Worm (Caenorhabditis elegans): Measurements from ENCODE around the gene W05H9.2.
A peak's percentile ranks its signal among the peaks of the same experiment; 100 is the strongest.

W05H9.2 gene

DNA sequence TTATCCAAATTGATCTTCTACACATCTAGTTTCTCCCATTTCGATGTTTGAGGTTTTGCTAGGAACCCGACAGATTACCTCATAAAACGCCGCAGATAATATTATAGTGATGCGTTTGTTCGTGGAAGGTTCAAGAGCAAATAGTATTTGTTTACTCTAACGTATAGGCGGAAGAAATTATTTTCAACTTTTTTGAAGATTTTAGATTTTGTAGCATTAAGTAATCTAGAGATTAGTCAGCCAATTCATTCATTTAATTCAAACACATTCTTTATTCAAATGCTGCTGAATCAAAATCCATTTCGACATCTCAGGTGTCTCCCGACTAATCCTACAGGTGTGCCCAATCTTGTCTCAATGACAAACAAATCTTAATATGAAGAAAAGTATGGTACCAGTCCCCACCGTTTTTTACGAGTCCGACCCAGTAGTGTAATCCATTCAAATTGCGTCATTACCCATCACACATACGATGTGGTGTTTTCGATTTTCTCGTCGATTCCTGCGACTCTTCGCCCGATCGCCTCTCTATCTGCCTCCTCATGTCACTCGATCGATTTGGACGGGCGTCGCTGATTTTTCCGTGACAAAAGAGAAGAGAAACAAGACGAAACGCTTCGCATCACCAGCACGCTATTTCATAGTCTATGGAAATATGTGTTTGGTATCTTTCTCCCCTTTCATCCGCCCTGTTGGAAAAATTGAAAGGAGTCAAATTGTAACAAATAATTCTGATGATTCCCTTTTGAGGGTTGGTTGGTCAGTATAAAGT, 12.8 kb upstream of the W05H9.2 start:
- TF ChIP-seq B0310.2 (tag; optimal IDR thresholded peaks at IDR 0.05): no peak
- no peak for TF ChIP-seq aly-1 (tag; optimal IDR thresholded peaks at IDR 0.05)
- TF ChIP-seq pes-1 (GFP tag; IDR thresholded peaks at IDR 0.05): 0 out of 2 replicates have a peak, but pooled peaks have one; percentile 11
- TF ChIP-seq tra-4 (tag; optimal IDR thresholded peaks at IDR 0.05): no peak
- no peak for TF ChIP-seq tbx-11 (GFP tag; IDR thresholded peaks at IDR 0.05)
- no peak for TF ChIP-seq hnd-1 (tag; optimal IDR thresholded peaks at IDR 0.05)
- no peak for TF ChIP-seq ama-1 (optimal IDR thresholded peaks at IDR 0.05)
- no peak for TF ChIP-seq ets-7 (tag; optimal IDR thresholded peaks at IDR 0.05)
- no peak for TF ChIP-seq tbx-37 (GFP tag; conservative IDR thresholded peaks at IDR 0.05)
- no peak for TF ChIP-seq hmbx-1 (tag; optimal IDR thresholded peaks at IDR 0.05)
- TF ChIP-seq hmg-4 (GFP tag; optimal IDR thresholded peaks at IDR 0.05): peak; percentile 67
- TF ChIP-seq sea-1 (GFP tag; conservative IDR thresholded peaks at IDR 0.05): peak; percentile 56; the same call in 1 of the 2 replicates
- no peak for TF ChIP-seq scrt-1 (GFP tag; IDR thresholded peaks at IDR 0.05)
- TF ChIP-seq flt-1 (GFP tag; IDR thresholded peaks at IDR 0.05): no peak
- no peak for TF ChIP-seq F13C5.2 (tag; optimal IDR thresholded peaks at IDR 0.05)
- TF ChIP-seq ceh-13 (GFP tag; optimal IDR thresholded peaks at IDR 0.05): no peak
- TF ChIP-seq ceh-36 (tag; optimal IDR thresholded peaks at IDR 0.05): peak; percentile 24

DNA sequence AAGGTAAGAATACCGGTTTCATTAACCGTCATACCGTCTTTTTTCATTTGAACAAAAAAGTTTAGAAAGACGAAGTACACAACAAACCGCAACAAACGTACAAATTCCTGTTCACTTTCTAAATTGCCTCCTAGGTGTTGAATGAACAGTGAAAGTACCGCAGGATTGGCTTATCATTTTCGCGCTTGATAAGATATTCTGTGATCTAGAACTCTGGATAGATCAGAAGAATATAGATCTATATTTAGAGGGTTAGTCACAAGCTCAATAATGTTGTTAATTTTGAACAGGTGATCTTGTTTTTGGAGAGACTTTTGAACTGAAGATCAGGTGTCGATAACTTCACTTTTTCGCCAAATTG, 12.2 kb upstream of the W05H9.2 start:
- no peak for TF ChIP-seq ets-7 (tag; optimal IDR thresholded peaks at IDR 0.05)
- no peak for TF ChIP-seq hmbx-1 (tag; optimal IDR thresholded peaks at IDR 0.05)
- no peak for TF ChIP-seq ceh-36 (tag; optimal IDR thresholded peaks at IDR 0.05)
- no peak for TF ChIP-seq sea-1 (GFP tag; conservative IDR thresholded peaks at IDR 0.05)
- no peak for TF ChIP-seq tbx-11 (GFP tag; IDR thresholded peaks at IDR 0.05)
- TF ChIP-seq scrt-1 (GFP tag; IDR thresholded peaks at IDR 0.05): no peak
- TF ChIP-seq tbx-37 (GFP tag; conservative IDR thresholded peaks at IDR 0.05): no peak
- no peak for TF ChIP-seq ama-1 (optimal IDR thresholded peaks at IDR 0.05)
- no peak for TF ChIP-seq aly-1 (tag; optimal IDR thresholded peaks at IDR 0.05)
- TF ChIP-seq flt-1 (GFP tag; IDR thresholded peaks at IDR 0.05): no peak
- TF ChIP-seq hmg-4 (GFP tag; optimal IDR thresholded peaks at IDR 0.05): no peak
- TF ChIP-seq pes-1 (GFP tag; IDR thresholded peaks at IDR 0.05): no peak
- no peak for TF ChIP-seq F13C5.2 (tag; optimal IDR thresholded peaks at IDR 0.05)
- TF ChIP-seq hnd-1 (tag; optimal IDR thresholded peaks at IDR 0.05): no peak
- no peak for TF ChIP-seq tra-4 (tag; optimal IDR thresholded peaks at IDR 0.05)
- no peak for TF ChIP-seq ceh-13 (GFP tag; optimal IDR thresholded peaks at IDR 0.05)
- TF ChIP-seq B0310.2 (tag; optimal IDR thresholded peaks at IDR 0.05): no peak

- TF ChIP-seq tbx-37 (GFP tag; conservative IDR thresholded peaks at IDR 0.05): no peak
- 0 out of 2 replicates have a peak, but pooled peaks have one; percentile 35 for TF ChIP-seq tbx-11 (GFP tag; IDR thresholded peaks at IDR 0.05)
- TF ChIP-seq hnd-1 (tag; optimal IDR thresholded peaks at IDR 0.05): no peak
- peak; percentile 6 for TF ChIP-seq ets-7 (tag; optimal IDR thresholded peaks at IDR 0.05)
- TF ChIP-seq hmg-4 (GFP tag; optimal IDR thresholded peaks at IDR 0.05): peak; percentile 58
- TF ChIP-seq sea-1 (GFP tag; conservative IDR thresholded peaks at IDR 0.05): 0 out of 2 replicates have a peak, but pooled peaks have one; percentile 32
- TF ChIP-seq ceh-36 (tag; optimal IDR thresholded peaks at IDR 0.05): peak; percentile 49
- TF ChIP-seq ama-1 (optimal IDR thresholded peaks at IDR 0.05): no peak
These were observed 11.3 kb upstream of the W05H9.2 start for ce11 chrX:6255561-6255960.

DNA sequence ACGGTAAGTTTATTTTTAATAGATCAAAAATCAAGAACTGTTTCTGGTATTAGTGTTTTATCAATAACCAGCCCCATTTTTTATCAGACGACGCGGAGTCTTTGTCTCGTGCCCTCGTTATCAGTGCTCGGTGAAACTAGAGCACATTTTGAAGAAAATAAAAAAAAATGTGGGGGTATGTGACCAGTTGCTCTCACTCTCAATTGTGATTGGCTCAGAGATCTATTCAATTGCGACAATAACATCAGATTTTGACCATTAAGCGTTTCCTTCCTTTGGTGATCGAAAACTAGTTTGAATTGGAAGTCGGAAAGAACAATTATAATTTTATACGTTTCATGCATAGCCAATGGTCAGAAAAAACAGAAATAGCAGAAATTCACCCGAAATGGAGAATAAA, 10.4 kb upstream of the W05H9.2 start:
- no peak for TF ChIP-seq tbx-11 (GFP tag; IDR thresholded peaks at IDR 0.05)
- no peak for TF ChIP-seq flt-1 (GFP tag; IDR thresholded peaks at IDR 0.05)
- no peak for TF ChIP-seq aly-1 (tag; optimal IDR thresholded peaks at IDR 0.05)
- no peak for TF ChIP-seq ceh-36 (tag; optimal IDR thresholded peaks at IDR 0.05)
- no peak for TF ChIP-seq ceh-13 (GFP tag; optimal IDR thresholded peaks at IDR 0.05)
- TF ChIP-seq ama-1 (optimal IDR thresholded peaks at IDR 0.05): no peak
- TF ChIP-seq ets-7 (tag; optimal IDR thresholded peaks at IDR 0.05): no peak
- no peak for TF ChIP-seq tra-4 (tag; optimal IDR thresholded peaks at IDR 0.05)
- TF ChIP-seq F13C5.2 (tag; optimal IDR thresholded peaks at IDR 0.05): no peak
- no peak for TF ChIP-seq tbx-37 (GFP tag; conservative IDR thresholded peaks at IDR 0.05)
- TF ChIP-seq hmbx-1 (tag; optimal IDR thresholded peaks at IDR 0.05): no peak
- TF ChIP-seq pes-1 (GFP tag; IDR thresholded peaks at IDR 0.05): no peak
- TF ChIP-seq scrt-1 (GFP tag; IDR thresholded peaks at IDR 0.05): no peak
- no peak for TF ChIP-seq hmg-4 (GFP tag; optimal IDR thresholded peaks at IDR 0.05)

DNA sequence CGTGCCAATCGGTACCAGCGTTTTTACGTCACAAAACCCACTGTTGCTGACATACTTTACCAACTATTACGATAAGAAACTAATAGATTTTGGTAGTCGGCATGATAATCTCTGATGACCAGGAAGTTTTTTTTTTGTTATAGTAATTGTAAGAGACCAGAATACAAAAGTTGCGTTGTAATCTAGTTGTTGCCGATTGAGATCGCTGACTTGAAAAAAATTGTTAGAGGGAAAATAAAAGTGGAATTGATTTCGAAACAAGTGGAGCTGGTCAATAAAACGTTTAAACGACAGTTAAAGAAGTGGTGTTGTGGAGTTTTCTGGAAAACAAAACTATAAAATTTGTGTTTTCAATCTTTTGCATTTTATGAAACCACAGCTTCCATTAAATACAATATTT, 9.9 kb upstream of the W05H9.2 start:
- TF ChIP-seq tbx-37 (GFP tag; conservative IDR thresholded peaks at IDR 0.05) (no peak), hmbx-1 (tag; optimal IDR thresholded peaks at IDR 0.05) (no peak), ceh-13 (GFP tag; optimal IDR thresholded peaks at IDR 0.05) (no peak), ama-1 (optimal IDR thresholded peaks at IDR 0.05) (no peak), hnd-1 (tag; optimal IDR thresholded peaks at IDR 0.05) (no peak), ets-7 (tag; optimal IDR thresholded peaks at IDR 0.05) (no peak), B0310.2 (tag; optimal IDR thresholded peaks at IDR 0.05) (no peak), F13C5.2 (tag; optimal IDR thresholded peaks at IDR 0.05) (no peak), aly-1 (tag; optimal IDR thresholded peaks at IDR 0.05) (no peak), ceh-36 (tag; optimal IDR thresholded peaks at IDR 0.05) (no peak), scrt-1 (GFP tag; IDR thresholded peaks at IDR 0.05) (no peak), tbx-11 (GFP tag; IDR thresholded peaks at IDR 0.05) (no peak), flt-1 (GFP tag; IDR thresholded peaks at IDR 0.05) (no peak), sea-1 (GFP tag; conservative IDR thresholded peaks at IDR 0.05) (no peak), hmg-4 (GFP tag; optimal IDR thresholded peaks at IDR 0.05) (no peak), pes-1 (GFP tag; IDR thresholded peaks at IDR 0.05) (no peak), tra-4 (tag; optimal IDR thresholded peaks at IDR 0.05) (no peak)

ce11 chrX:6258409-6258808, 8.4 kb upstream of the W05H9.2 start:
- TF ChIP-seq hmg-4 (GFP tag; optimal IDR thresholded peaks at IDR 0.05): peak; percentile 17
- no peak for TF ChIP-seq ets-7 (tag; optimal IDR thresholded peaks at IDR 0.05)

DNA sequence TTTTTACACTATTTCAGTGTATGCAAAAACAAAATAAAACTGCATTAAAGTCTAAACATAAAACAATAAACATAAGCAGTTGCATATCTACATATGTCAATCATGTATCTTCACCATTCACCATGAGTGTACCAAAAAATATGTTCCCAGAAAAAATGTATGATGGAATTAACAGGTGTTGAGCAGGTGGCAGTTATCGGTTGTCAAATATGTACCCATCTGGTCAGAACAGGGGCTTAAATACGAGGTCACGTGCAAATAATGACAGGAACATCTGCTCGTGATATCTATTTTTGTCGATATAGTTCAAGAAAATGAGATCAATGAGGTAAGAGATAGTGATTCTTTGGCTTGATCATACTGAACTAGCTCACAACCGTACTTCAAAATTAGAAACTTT, 7.8 kb upstream of the W05H9.2 start:
- no peak for TF ChIP-seq flt-1 (GFP tag; IDR thresholded peaks at IDR 0.05)

Measured in whole organism, early embryonic.